Worm (Caenorhabditis elegans) whole organism, late embryonic: ENCODE data around the gene old-2.

ENCODE experiments used
- che-1 ChIP-seq: sonication (generic microtip); optimal IDR thresholded peaks from 2 replicates; lab custom pipeline; 2016; ENCODE audit warnings: mild to moderate bottlenecking, missing genetic modification characterization, missing compliant biosample characterization
- elt-2 ChIP-seq: sonication (generic microtip); optimal IDR thresholded peaks from 2 replicates; lab custom pipeline; 2016; ENCODE audit warnings: missing genetic modification reagents, missing genetic modification characterization, missing compliant biosample characterization
- nfya-1 ChIP-seq: sonication (generic microtip); optimal IDR thresholded peaks from 2 replicates; lab custom pipeline; 2017; ENCODE audit warnings: missing genetic modification characterization, mild to moderate bottlenecking, missing compliant biosample characterization, antibody characterized with exemption, moderate library complexity
- pax-1 ChIP-seq: fragments of 150-350 bp; optimal IDR thresholded peaks from 2 replicates; lab custom pipeline; 2014; ENCODE audit warnings: missing biosample characterization, missing genetic modification characterization

- TF ChIP-seq che-1 (tag; lab: Kevin White, UChicago) (no peak), nfya-1 (tag; lab: Kevin White, UChicago) (no peak), pax-1 (tag; lab: Kevin White, UChicago) (no peak), elt-2 (no peak)
These were observed 41.8 kb upstream of the old-2 start, which contains the start of gene vgln-1 for ce11 chrII:9891031-9891689.
